Fruit fly (Drosophila melanogaster) whole organism, embryonic: ENCODE data around the gene CG13311.

Source experiments
- CG10431 ChIP-seq: fragments of 200-800 bp; sonication (Bioruptor generic); optimal IDR thresholded peaks from 3 replicates; lab custom pipeline; 2018; ENCODE audit warnings: missing biosample characterization, mild to moderate bottlenecking, missing genetic modification characterization
- CG1233 ChIP-seq: fragments of 200-800 bp; sonication (Bioruptor generic); optimal IDR thresholded peaks from 4 replicates; lab custom pipeline; 2018; ENCODE audit warnings: missing biosample characterization, mild to moderate bottlenecking, missing genetic modification characterization
- CG12769 ChIP-seq: fragments of 200-800 bp; sonication (Bioruptor generic); optimal IDR thresholded peaks from 2 replicates; lab custom pipeline; 2019; ENCODE audit warnings: missing biosample characterization, mild to moderate bottlenecking, missing genetic modification characterization, moderate library complexity
- CG13424 ChIP-seq: fragments of 200-800 bp; sonication (Bioruptor generic); optimal IDR thresholded peaks from 2 replicates; lab custom pipeline; 2019; ENCODE audit warnings: missing biosample characterization, mild to moderate bottlenecking, missing genetic modification characterization, moderate library complexity
- CG32772 ChIP-seq: fragments of 200-800 bp; sonication (Bioruptor generic); IDR thresholded peaks from 2 replicates; pipeline ENCODE4 v1.3.6; 2022; ENCODE audit warnings: missing biosample characterization, missing genetic modification characterization
- CG9817 ChIP-seq: fragments of 200-800 bp; sonication (Bioruptor generic); optimal IDR thresholded peaks from 2 replicates; lab custom pipeline; 2018; ENCODE audit warnings: missing biosample characterization, mild to moderate bottlenecking, missing genetic modification characterization, moderate library complexity
- Elba2 ChIP-seq: fragments of 200-800 bp; sonication (Bioruptor generic); optimal IDR thresholded peaks from 3 replicates; lab custom pipeline; 2016; ENCODE audit warnings: missing biosample characterization, missing genetic modification characterization
- bigmax ChIP-seq: fragments of 200-800 bp; sonication (Bioruptor generic); optimal IDR thresholded peaks from 2 replicates; lab custom pipeline; 2018; ENCODE audit warnings: missing biosample characterization, mild to moderate bottlenecking, missing genetic modification characterization
- gcm2 ChIP-seq: fragments of 200-800 bp; sonication (Bioruptor generic); optimal IDR thresholded peaks from 2 replicates; lab custom pipeline; 2016; ENCODE audit warnings: missing biosample characterization, missing genetic modification characterization
- wdn ChIP-seq: fragments of 200-800 bp; sonication (Bioruptor generic); IDR thresholded peaks from 2 replicates; pipeline ENCODE4 v1.3.6; 2022; ENCODE audit warnings: missing biosample characterization, missing genetic modification characterization

dm6 chr3L:8787240-8787639, 14.7 kb downstream of the CG13311 start:
- TF ChIP-seq bigmax (GFP tag; lab: Kevin White, UChicago): no peak
- no peak for TF ChIP-seq CG10431 (GFP tag; lab: Kevin White, UChicago)
- no peak for TF ChIP-seq wdn
- no peak for TF ChIP-seq gcm2 (GFP tag; lab: Kevin White, UChicago)
- TF ChIP-seq CG9817 (tag; lab: Kevin White, UChicago): no peak
- no peak for TF ChIP-seq CG12769
- TF ChIP-seq CG32772 (GFP tag; lab: Robert Waterston, UW): no peak
- no peak for TF ChIP-seq CG1233 (GFP tag; lab: Kevin White, UChicago)
- TF ChIP-seq CG13424: no peak
- TF ChIP-seq Elba2: no peak
